Worm (Caenorhabditis elegans): ENCODE measurements around the gene ZC395.5.

- TF ChIP-seq ama-1 (optimal IDR thresholded peaks at IDR 0.05) = no peak
- no peak for TF ChIP-seq B0310.2 (tag; optimal IDR thresholded peaks at IDR 0.05)
Measured at ce11 chrIII:5274715-5275355, 7.2 kb downstream of the ZC395.5 start, which contains the start of the genes daf-41 and toc-1.

Measured in whole organism, early embryonic.